Fruit fly (Drosophila melanogaster) whole organism, wandering third instar larva: ENCODE measurements around the gene CG9706.
A peak's percentile ranks its signal among the peaks of the same experiment; 100 is the strongest.

Source experiments
- CG9705 ChIP-seq: fragments of 200-800 bp; sonication (Bioruptor generic); optimal IDR thresholded peaks from 2 replicates; lab custom pipeline; 2018; ENCODE audit warnings: missing biosample characterization, mild to moderate bottlenecking, missing genetic modification characterization
- CrebA ChIP-seq: fragments of 200-800 bp; sonication (Bioruptor generic); optimal IDR thresholded peaks from 2 replicates; lab custom pipeline; 2016; ENCODE audit warnings: missing biosample characterization, mild to moderate bottlenecking, missing genetic modification characterization, borderline replicate concordance
- Dfd ChIP-seq: fragments of >200 bp; optimal IDR thresholded peaks from 2 replicates; lab custom pipeline; 2017; ENCODE audit warnings: missing biosample characterization, missing genetic modification characterization
- HLH106 ChIP-seq: fragments of 200-800 bp; optimal IDR thresholded peaks from 3 replicates; lab custom pipeline; 2019; ENCODE audit warnings: missing biosample characterization, mild to moderate bottlenecking, missing genetic modification characterization, moderate library complexity
- Hnf4 ChIP-seq: fragments of 200-800 bp; sonication (Bioruptor generic); optimal IDR thresholded peaks from 2 replicates; lab custom pipeline; 2016; ENCODE audit warnings: missing biosample characterization, mild to moderate bottlenecking, missing genetic modification characterization
- Hr78 ChIP-seq: fragments of >200 bp; optimal IDR thresholded peaks from 2 replicates; lab custom pipeline; 2017; ENCODE audit warnings: missing biosample characterization, missing genetic modification characterization
- Hr83 ChIP-seq: fragments of 200-300 bp; sonication (Bioruptor generic); optimal IDR thresholded peaks from 2 replicates; lab custom pipeline; 2016; ENCODE audit warnings: missing biosample characterization, mild to moderate bottlenecking, missing genetic modification characterization, moderate library complexity; ENCODE audit not compliant: poor library complexity, severe bottlenecking
- Jra ChIP-seq: sonication (Bioruptor generic); optimal IDR thresholded peaks from 2 replicates; lab custom pipeline; 2016; ENCODE audit warnings: missing biosample characterization, missing genetic modification characterization
- Mio ChIP-seq: sonication (Bioruptor generic); optimal IDR thresholded peaks from 2 replicates; lab custom pipeline; 2016; ENCODE audit warnings: missing biosample characterization, missing genetic modification characterization
- Myc ChIP-seq: fragments of >200 bp; optimal IDR thresholded peaks from 2 replicates; lab custom pipeline; 2017
- OdsH ChIP-seq: fragments of 200-800 bp; sonication (Bioruptor generic); optimal IDR thresholded peaks from 2 replicates; lab custom pipeline; 2016; ENCODE audit warnings: missing biosample characterization, mild to moderate bottlenecking, missing genetic modification characterization
- Rel ChIP-seq, 2 experiments: fragments of 200-800 bp; sonication (Bioruptor generic) in 1 of 2; optimal IDR thresholded peaks; 2 replicates in 1 of 2; 3 replicates in 1 of 2; lab custom pipeline; 2016 to 2019; ENCODE audit warnings: mild to moderate bottlenecking in 2 of 2, missing biosample characterization in 2 of 2, missing genetic modification characterization in 2 of 2, moderate library complexity in 1 of 2
- Sp1 ChIP-seq: fragments of 200-800 bp; sonication (Bioruptor generic); optimal IDR thresholded peaks from 3 replicates; lab custom pipeline; 2019; ENCODE audit warnings: missing biosample characterization, mild to moderate bottlenecking, missing genetic modification characterization, moderate library complexity
- br ChIP-seq: fragments of 200-800 bp; sonication (Bioruptor generic); optimal IDR thresholded peaks from 2 replicates; lab custom pipeline; 2016; ENCODE audit warnings: missing biosample characterization, missing genetic modification characterization
- dl ChIP-seq, 2 experiments: fragments of 175-275, 200-275 bp in 1 of 2; fragments of 200-275 bp in 1 of 2; sonication (Bioruptor generic); optimal IDR thresholded peaks; lab custom pipeline; 2018; ENCODE audit warnings: mild to moderate bottlenecking in 2 of 2, missing biosample characterization in 2 of 2, missing genetic modification characterization in 2 of 2, moderate library complexity in 2 of 2; ENCODE audit not compliant: partially characterized antibody in 2 of 2, insufficient read depth in 1 of 2
- dmrt93B ChIP-seq: fragments of 200-800 bp; sonication (Bioruptor generic); optimal IDR thresholded peaks from 2 replicates; lab custom pipeline; 2018; ENCODE audit warnings: missing biosample characterization, mild to moderate bottlenecking, missing genetic modification characterization
- dsf ChIP-seq: sonication (Bioruptor generic); optimal IDR thresholded peaks from 2 replicates; lab custom pipeline; 2016; ENCODE audit warnings: missing biosample characterization, missing genetic modification characterization, borderline replicate concordance
- ey ChIP-seq: fragments of 200-800 bp; sonication (Bioruptor generic); optimal IDR thresholded peaks from 2 replicates; lab custom pipeline; 2016; ENCODE audit warnings: missing biosample characterization, missing genetic modification characterization
- foxo ChIP-seq, 2 experiments: fragments of 200-800 bp; sonication (Bioruptor generic); optimal IDR thresholded peaks; 2 replicates in 1 of 2; 3 replicates in 1 of 2; lab custom pipeline; 2016 to 2017; ENCODE audit warnings: missing biosample characterization in 2 of 2, missing genetic modification characterization in 2 of 2
- fru ChIP-seq: fragments of 200-800 bp; sonication (Bioruptor generic); optimal IDR thresholded peaks from 3 replicates; lab custom pipeline; 2016; ENCODE audit warnings: missing biosample characterization, mild to moderate bottlenecking, missing genetic modification characterization
- h ChIP-seq: fragments of 200-800 bp; sonication (Bioruptor generic); optimal IDR thresholded peaks from 3 replicates; lab custom pipeline; 2016; ENCODE audit warnings: missing biosample characterization, mild to moderate bottlenecking, missing genetic modification characterization
- jim ChIP-seq: fragments of 175-275, 200-325 bp; sonication (Bioruptor generic); optimal IDR thresholded peaks from 2 replicates; lab custom pipeline; 2016; ENCODE audit warnings: missing biosample characterization, mild to moderate bottlenecking, missing genetic modification characterization
- psq ChIP-seq: fragments of 200-800 bp; sonication (Bioruptor generic); optimal IDR thresholded peaks from 3 replicates; lab custom pipeline; 2017; ENCODE audit warnings: missing biosample characterization, mild to moderate bottlenecking, missing genetic modification characterization, moderate library complexity
- rgr ChIP-seq: fragments of 200-800 bp; sonication (Bioruptor generic); optimal IDR thresholded peaks from 3 replicates; lab custom pipeline; 2016; ENCODE audit warnings: missing biosample characterization, mild to moderate bottlenecking, missing genetic modification characterization

Gene CG9706

DNA sequence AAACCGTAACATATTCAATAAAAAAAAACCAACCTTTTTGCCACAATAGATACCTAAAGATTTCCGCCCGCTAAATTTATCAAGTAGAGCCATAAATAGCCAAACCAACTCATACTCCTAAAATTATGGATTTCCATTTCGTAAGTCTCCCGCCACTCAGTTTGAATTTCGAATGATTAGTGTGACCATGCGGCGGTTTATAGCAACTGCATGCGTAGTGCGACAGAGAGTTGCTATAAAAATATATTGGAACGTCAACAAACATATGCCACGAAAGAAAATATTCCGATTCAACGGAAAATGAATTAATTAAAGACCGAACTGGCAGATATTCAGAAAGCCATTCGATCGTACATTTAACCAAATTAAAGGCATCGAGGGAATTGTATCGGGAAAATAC lies at the start of gene CG9706:
Gene CG9706, plus strand, starts transcription at position 222 of the 400 bp plus-strand sequence.
- no peak for TF ChIP-seq dl (GFP tag; optimal IDR thresholded peaks at IDR 0.05; lab: Kevin White, UChicago; ENCODE audit: insufficient read depth in 1 of 2, partially characterized antibody in 2 of 2)
- TF ChIP-seq Myc: peak; percentile 42

DNA sequence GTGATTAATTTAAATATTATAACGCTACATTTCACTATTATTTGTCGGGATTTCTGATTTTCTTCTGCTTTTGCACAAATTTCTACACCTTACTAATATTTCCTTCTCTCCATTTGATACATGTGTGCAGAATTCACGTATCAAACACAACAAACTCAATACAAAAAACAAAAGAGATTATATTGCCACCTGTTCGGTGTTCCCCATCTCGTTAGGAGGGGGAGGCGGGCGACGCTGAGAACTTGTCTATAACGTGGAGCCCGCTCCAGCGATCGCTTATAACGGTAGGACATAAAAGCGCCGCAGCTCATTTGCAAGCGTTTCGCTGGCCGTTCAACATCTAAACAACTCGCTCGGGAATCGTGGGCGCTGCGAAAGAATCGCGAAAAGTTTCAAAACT lies 49.6 kb upstream of the CG9706 start, which contains the start of gene CG9701:
Gene CG9701, plus strand, starts transcription at position 301 of the 400 bp plus-strand sequence.
- no peak for TF ChIP-seq Hr83
- TF ChIP-seq br: no peak
- TF ChIP-seq CrebA (GFP tag; lab: Kevin White, UChicago): no peak
- no peak for TF ChIP-seq OdsH (GFP tag; lab: Kevin White, UChicago)
- TF ChIP-seq Hnf4 (GFP tag; lab: Kevin White, UChicago): no peak
- TF ChIP-seq CG9705 (GFP tag; lab: Kevin White, UChicago): no peak

DNA sequence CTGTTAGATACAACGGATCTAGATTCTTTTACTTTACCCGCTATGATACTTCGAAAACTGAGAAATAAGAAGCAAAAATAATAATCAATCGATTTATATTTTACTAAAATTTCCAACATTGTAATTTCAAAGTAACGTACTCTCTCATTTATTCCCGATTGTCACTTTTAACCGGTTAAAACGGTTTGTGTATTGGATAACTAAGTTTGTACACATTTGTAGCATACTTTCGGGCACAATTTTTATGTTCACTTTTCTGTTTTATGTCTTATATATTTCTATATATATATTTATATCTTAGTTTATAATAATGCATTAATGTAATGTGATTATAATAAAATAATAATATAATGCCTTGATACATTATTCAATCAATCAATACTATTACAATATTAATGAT lies 41.1 kb upstream of the CG9706 start:
- TF ChIP-seq Dfd (GFP tag; lab: Kevin White, UChicago): no peak
- no peak for TF ChIP-seq dmrt93B (GFP tag; lab: Kevin White, UChicago)
- peak; percentile 57 for TF ChIP-seq Myc

DNA sequence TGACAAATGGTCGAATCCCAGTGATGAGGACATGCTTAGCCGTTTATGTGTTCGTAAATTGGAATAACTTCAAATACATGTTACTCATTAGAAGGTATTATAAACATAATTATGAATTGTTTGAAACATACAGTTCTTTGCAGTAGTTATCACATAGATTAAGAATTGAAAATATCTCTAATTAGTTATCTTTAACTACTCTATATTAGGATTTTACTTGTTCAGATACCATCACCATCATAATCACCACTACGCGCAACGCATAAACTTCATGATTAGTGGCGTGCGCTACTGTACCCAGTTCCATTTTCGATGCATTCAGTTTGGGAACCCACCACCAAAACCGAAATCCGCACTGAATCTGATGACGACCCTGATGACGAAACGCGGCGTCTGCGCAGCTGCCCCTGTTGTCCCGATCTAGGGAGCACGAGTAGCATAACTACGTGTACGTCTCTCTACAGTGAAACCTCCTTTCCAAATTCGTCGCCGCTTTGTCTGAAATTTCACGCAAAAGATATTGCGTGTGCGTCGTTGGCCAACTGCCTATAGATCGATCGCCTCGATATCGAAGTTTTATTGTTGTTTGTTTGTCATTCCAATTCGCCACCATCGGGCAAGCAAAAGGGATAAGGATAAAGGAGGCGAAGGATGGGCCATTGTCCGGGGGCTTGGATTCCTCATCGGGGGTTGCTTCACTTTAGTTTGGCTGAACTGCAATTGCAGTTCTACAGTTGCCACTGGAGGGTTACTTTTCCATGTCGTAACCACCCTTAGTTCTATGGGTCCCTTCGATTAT lies 38.7 kb upstream of the CG9706 start:
- no peak for TF ChIP-seq OdsH (GFP tag; lab: Kevin White, UChicago)
- no peak for TF ChIP-seq jim (GFP tag; lab: Kevin White, UChicago)
- no peak for TF ChIP-seq foxo (GFP tag; optimal IDR thresholded peaks at IDR 0.05; lab: Kevin White, UChicago)
- no peak for TF ChIP-seq Mio (GFP tag; lab: Kevin White, UChicago)
- no peak for TF ChIP-seq ey (GFP tag; lab: Kevin White, UChicago)
- TF ChIP-seq dsf (GFP tag; lab: Kevin White, UChicago): no peak
- no peak for TF ChIP-seq Hr83
- TF ChIP-seq br: no peak
- no peak for TF ChIP-seq Rel (GFP tag; optimal IDR thresholded peaks at IDR 0.05; lab: Kevin White, UChicago)
- no peak for TF ChIP-seq Rel (tag; optimal IDR thresholded peaks at IDR 0.05; lab: Kevin White, UChicago)
- TF ChIP-seq, all 38 proteins: peak for 0

DNA sequence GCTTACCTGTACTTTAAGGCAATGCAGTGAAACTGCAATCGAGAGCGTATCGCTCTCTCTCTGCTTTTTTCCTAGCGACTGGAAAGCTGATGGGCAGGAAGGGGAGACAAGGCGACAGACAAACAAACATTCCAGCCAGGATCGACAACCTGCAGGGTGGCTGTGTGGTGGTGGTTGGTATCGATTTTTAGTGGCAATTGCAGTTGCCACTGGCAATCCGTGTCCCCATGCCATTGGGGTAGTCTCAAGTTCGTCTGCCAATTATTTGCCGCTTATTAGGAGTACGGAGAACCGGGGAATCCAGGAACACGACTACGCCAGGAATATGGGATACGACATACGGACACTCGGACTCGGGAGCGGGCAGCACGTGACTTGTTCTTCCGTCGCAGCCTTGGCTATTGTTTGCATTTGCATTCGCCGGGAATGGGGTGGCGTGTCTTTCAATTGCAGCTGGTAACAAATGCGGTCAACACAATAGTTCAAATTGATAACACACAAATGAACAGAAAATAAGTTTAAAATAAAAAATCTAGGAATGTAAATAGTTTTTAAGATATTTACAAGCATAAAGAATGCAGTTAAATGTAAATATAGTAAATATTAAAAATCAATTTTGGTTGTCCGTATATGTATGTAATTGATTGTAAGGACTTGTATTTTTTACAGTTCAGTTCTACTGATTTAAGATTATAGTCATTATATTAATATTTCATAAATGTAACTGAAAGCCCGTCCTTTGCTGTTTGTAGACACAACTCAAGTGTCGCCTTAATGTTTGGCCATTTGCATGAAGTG lies 36.0 kb upstream of the CG9706 start:
- TF ChIP-seq OdsH (GFP tag; lab: Kevin White, UChicago): peak; percentile 22
- TF ChIP-seq HLH106 (tag; lab: Kevin White, UChicago): peak; percentile 29
- TF ChIP-seq fru (GFP tag; lab: Kevin White, UChicago): no peak
- TF ChIP-seq br: no peak
- TF ChIP-seq Jra (GFP tag; lab: Kevin White, UChicago): no peak
- no peak for TF ChIP-seq Rel (GFP tag; optimal IDR thresholded peaks at IDR 0.05; lab: Kevin White, UChicago)
- no peak for TF ChIP-seq Rel (tag; optimal IDR thresholded peaks at IDR 0.05; lab: Kevin White, UChicago)
- TF ChIP-seq Sp1: peak; percentile 34
- peak in 1 of 2 experiments; percentile 19 for TF ChIP-seq foxo (GFP tag; optimal IDR thresholded peaks at IDR 0.05; lab: Kevin White, UChicago)
- TF ChIP-seq, all 38 proteins: peak for 4

DNA sequence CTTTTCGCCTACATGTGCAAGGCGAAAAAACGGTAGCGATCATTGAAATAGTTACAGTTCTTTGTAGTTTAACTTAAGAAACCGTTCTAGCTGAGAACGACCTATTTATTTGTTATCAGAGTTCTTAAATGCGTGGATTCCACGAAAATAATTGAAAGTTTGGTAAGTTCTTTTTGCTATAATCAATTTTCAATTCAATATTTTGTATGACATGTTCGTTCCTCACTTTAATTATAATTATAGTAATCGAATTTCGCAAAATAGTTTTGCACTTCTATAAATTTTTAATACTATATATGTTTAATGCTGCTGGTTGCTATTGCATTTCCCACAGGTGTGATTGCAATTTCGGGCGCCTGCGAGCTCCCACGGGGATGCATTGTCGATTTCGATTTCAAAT lies 34.5 kb upstream of the CG9706 start:
- peak; percentile 28 for TF ChIP-seq fru (GFP tag; lab: Kevin White, UChicago)
- peak; percentile 44 for TF ChIP-seq Sp1
- TF ChIP-seq jim (GFP tag; lab: Kevin White, UChicago): no peak
- TF ChIP-seq HLH106 (tag; lab: Kevin White, UChicago): peak; percentile 46
- TF ChIP-seq rgr (GFP tag; lab: Kevin White, UChicago): peak; percentile 2
- TF ChIP-seq Hr78 (GFP tag; lab: Kevin White, UChicago): no peak
- TF ChIP-seq OdsH (GFP tag; lab: Kevin White, UChicago): peak; percentile 11
- peak; percentile 25 for TF ChIP-seq h (GFP tag; lab: Kevin White, UChicago)
- TF ChIP-seq foxo (GFP tag; optimal IDR thresholded peaks at IDR 0.05; lab: Kevin White, UChicago): peak in 1 of 2 experiments; percentile 28
- no peak for TF ChIP-seq Rel (GFP tag; optimal IDR thresholded peaks at IDR 0.05; lab: Kevin White, UChicago)
- no peak for TF ChIP-seq Rel (tag; optimal IDR thresholded peaks at IDR 0.05; lab: Kevin White, UChicago)
- peak; percentile 16 for TF ChIP-seq psq (GFP tag; lab: Kevin White, UChicago)
